Fruit fly (Drosophila melanogaster) whole organism, adult: ENCODE measurements around the gene CG18171.

ENCODE experiments used
- CG11617 ChIP-seq: fragments of 200-800 bp; sonication (Bioruptor generic); optimal IDR thresholded peaks from 2 replicates; lab custom pipeline; 2017; ENCODE audit warnings: mild to moderate bottlenecking, missing biosample characterization, missing genetic modification reagents, missing genetic modification characterization
- CG12768 ChIP-seq: fragments of 200-800 bp; sonication (Bioruptor generic); optimal IDR thresholded peaks from 2 replicates; lab custom pipeline; 2017; ENCODE audit warnings: missing biosample characterization, missing genetic modification characterization, mild to moderate bottlenecking, moderate library complexity, missing genetic modification reagents
- CG14711 ChIP-seq: fragments of 200-800 bp; sonication (Bioruptor generic); optimal IDR thresholded peaks from 2 replicates; lab custom pipeline; 2018; ENCODE audit warnings: missing biosample characterization, mild to moderate bottlenecking, missing genetic modification characterization, moderate library complexity
- CG1620 ChIP-seq: fragments of 200-800 bp; sonication (Bioruptor generic); optimal IDR thresholded peaks from 2 replicates; lab custom pipeline; 2016; ENCODE audit warnings: missing biosample characterization, missing genetic modification characterization
- CG33017 ChIP-seq: fragments of 200-800 bp; sonication (Bioruptor generic); optimal IDR thresholded peaks from 2 replicates; lab custom pipeline; 2018; ENCODE audit warnings: missing biosample characterization, mild to moderate bottlenecking, missing genetic modification characterization, moderate library complexity
- CG5204 ChIP-seq: fragments of 200-800 bp; sonication (Bioruptor generic); optimal IDR thresholded peaks from 2 replicates; lab custom pipeline; 2016; ENCODE audit warnings: missing biosample characterization, missing genetic modification characterization
- CG7045 ChIP-seq: fragments of 200-800 bp; sonication (Bioruptor generic); optimal IDR thresholded peaks from 2 replicates; lab custom pipeline; 2017; ENCODE audit warnings: missing biosample characterization, mild to moderate bottlenecking, missing genetic modification characterization
- CG7101 ChIP-seq: fragments of 200-800 bp; sonication (Bioruptor generic); optimal IDR thresholded peaks from 2 replicates; lab custom pipeline; 2018; ENCODE audit warnings: missing biosample characterization, mild to moderate bottlenecking, missing genetic modification characterization, moderate library complexity
- Clk ChIP-seq: fragments of 200-800 bp; sonication (Bioruptor generic); optimal IDR thresholded peaks from 2 replicates; lab custom pipeline; 2017; ENCODE audit warnings: missing biosample characterization, missing genetic modification characterization
- Crg-1 ChIP-seq: fragments of 200-800 bp; sonication (Bioruptor generic); optimal IDR thresholded peaks from 2 replicates; lab custom pipeline; 2016; ENCODE audit warnings: missing biosample characterization, missing genetic modification characterization
- Hr96 ChIP-seq: fragments of 200-800 bp; sonication (Bioruptor generic); optimal IDR thresholded peaks from 2 replicates; lab custom pipeline; 2016; ENCODE audit warnings: missing biosample characterization, missing genetic modification characterization
- Mnt ChIP-seq: fragments of 200-800 bp; sonication (Bioruptor generic); optimal IDR thresholded peaks from 2 replicates; lab custom pipeline; 2016; ENCODE audit warnings: missing biosample characterization, mild to moderate bottlenecking, missing genetic modification characterization
- bab1 ChIP-seq: fragments of 200-800 bp; sonication (Bioruptor generic); optimal IDR thresholded peaks from 3 replicates; lab custom pipeline; 2019; ENCODE audit warnings: missing biosample characterization, mild to moderate bottlenecking, missing genetic modification characterization, moderate library complexity
- cic ChIP-seq: fragments of 200-800 bp; sonication (Bioruptor generic); optimal IDR thresholded peaks from 2 replicates; lab custom pipeline; 2017; ENCODE audit warnings: missing biosample characterization, mild to moderate bottlenecking, missing genetic modification characterization, moderate library complexity
- cnc ChIP-seq, 2 experiments: fragments of >200 bp; optimal IDR thresholded peaks; 2 replicates each; lab custom pipeline; 2017
- kay ChIP-seq: fragments of 200-800 bp; sonication (Bioruptor generic); peaks from one replicate; lab custom pipeline; 2016; ENCODE audit warnings: missing biosample characterization, missing genetic modification characterization, borderline replicate concordance
- ovo ChIP-seq: fragments of 200-800 bp; sonication (Bioruptor generic); optimal IDR thresholded peaks from 2 replicates; lab custom pipeline; 2016; ENCODE audit warnings: missing biosample characterization, missing genetic modification characterization
- pad ChIP-seq: fragments of 200-800 bp; sonication (Bioruptor generic); optimal IDR thresholded peaks from 3 replicates; lab custom pipeline; 2017; ENCODE audit warnings: missing biosample characterization, missing genetic modification characterization, mild to moderate bottlenecking, moderate library complexity, missing genetic modification reagents
- tj ChIP-seq: fragments of 200-800 bp; sonication (Bioruptor generic); optimal IDR thresholded peaks from 3 replicates; lab custom pipeline; 2017; ENCODE audit warnings: missing biosample characterization, mild to moderate bottlenecking, missing genetic modification characterization, moderate library complexity
- toe ChIP-seq: fragments of 200-800 bp; sonication (Bioruptor generic); optimal IDR thresholded peaks from 2 replicates; lab custom pipeline; 2016; ENCODE audit warnings: missing biosample characterization, missing genetic modification characterization

Gene CG18171

dm6 chr3L:1730160-1730595 is 7.2 kb upstream of the CG18171 start:
- TF ChIP-seq CG7101 (tag; lab: Kevin White, UChicago) (no peak), ovo (GFP tag; lab: Kevin White, UChicago) (peak; percentile 39), cic (GFP tag; lab: Kevin White, UChicago) (no peak), kay (no peak), pad (no peak), CG7045 (GFP tag; lab: Kevin White, UChicago) (no peak), toe (GFP tag; lab: Kevin White, UChicago) (no peak), CG12768 (GFP tag; lab: Kevin White, UChicago) (peak; percentile 15), CG33017 (tag; lab: Kevin White, UChicago) (no peak), CG11617 (GFP tag; lab: Kevin White, UChicago) (no peak), CG5204 (GFP tag; lab: Kevin White, UChicago) (no peak), Clk (no peak)

- TF ChIP-seq Mnt (GFP tag; lab: Kevin White, UChicago) = no peak
- TF ChIP-seq Clk = no peak
- TF ChIP-seq toe (GFP tag; lab: Kevin White, UChicago) = no peak
- TF ChIP-seq kay = peak; percentile 85
- TF ChIP-seq bab1 (GFP tag; lab: Kevin White, UChicago) = peak; percentile 19
- peak; percentile 93 for TF ChIP-seq tj
- no peak for TF ChIP-seq pad
These were observed 6.6 kb upstream of the CG18171 start for dm6 chr3L:1729380-1730159.

- TF ChIP-seq cnc (optimal IDR thresholded peaks at IDR 0.05; lab: Kevin White, UChicago) (no peak), kay (peak; percentile 86)
These were observed 4.5 kb upstream of the CG18171 start for dm6 chr3L:1727431-1727830.

DNA sequence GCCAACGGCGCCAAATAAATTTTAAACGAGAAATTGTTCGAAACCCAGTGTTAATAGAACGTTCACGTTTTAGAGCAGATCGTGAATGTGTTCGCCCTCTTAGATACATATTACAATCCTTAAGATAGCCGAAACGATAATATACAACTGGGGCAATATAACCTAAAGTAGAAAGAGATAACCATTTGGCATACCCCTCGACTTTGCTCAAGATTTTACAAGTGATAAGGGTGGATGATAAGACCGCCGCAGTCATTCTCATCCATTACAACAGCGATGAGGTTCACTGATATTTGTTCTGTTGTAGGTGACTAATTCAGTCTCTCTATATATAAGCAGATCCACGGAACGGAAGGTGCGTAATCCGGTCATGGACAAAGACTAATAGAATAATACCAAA is 3.8 kb upstream of the CG18171 start:
- TF ChIP-seq ovo (GFP tag; lab: Kevin White, UChicago) = no peak
- peak; percentile 0 for TF ChIP-seq kay
- no peak for TF ChIP-seq pad
- TF ChIP-seq Hr96 = no peak
- no peak for TF ChIP-seq cnc (optimal IDR thresholded peaks at IDR 0.05; lab: Kevin White, UChicago)
- TF ChIP-seq bab1 (GFP tag; lab: Kevin White, UChicago) = no peak
- TF ChIP-seq CG7101 (tag; lab: Kevin White, UChicago) = no peak
- no peak for TF ChIP-seq Crg-1 (GFP tag; lab: Kevin White, UChicago)
- TF ChIP-seq CG5204 (GFP tag; lab: Kevin White, UChicago) = no peak
- TF ChIP-seq cic (GFP tag; lab: Kevin White, UChicago) = peak; percentile 48
- TF ChIP-seq CG14711 (tag; lab: Kevin White, UChicago) = no peak
- TF ChIP-seq Mnt (GFP tag; lab: Kevin White, UChicago) = peak; percentile 8
- TF ChIP-seq CG1620 = no peak
- TF ChIP-seq CG33017 (tag; lab: Kevin White, UChicago) = no peak
- no peak for TF ChIP-seq Clk
- TF ChIP-seq toe (GFP tag; lab: Kevin White, UChicago) = no peak
- TF ChIP-seq CG7045 (GFP tag; lab: Kevin White, UChicago) = no peak
- TF ChIP-seq tj = no peak

DNA sequence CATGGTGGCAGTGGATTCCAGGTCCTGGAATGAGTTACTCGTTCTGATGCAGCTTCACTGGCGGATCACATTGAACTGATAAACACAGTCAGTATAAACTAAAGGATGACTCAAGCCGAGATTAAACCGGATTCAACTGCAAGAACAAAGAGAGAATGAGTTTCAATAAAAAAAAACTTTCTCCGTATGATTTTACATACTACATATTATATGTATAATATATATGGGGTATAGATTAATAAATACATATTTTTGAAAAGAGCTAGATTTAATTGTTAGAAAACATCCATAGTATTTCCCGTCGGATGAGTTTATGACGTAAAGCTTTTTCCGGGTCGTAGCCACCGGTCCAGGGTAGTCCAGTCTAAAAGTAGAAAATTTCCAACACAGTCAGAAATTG is 1.1 kb upstream of the CG18171 start, which contains the start of gene CG12035:
TSS of gene CG12035 (plus strand) at position 301 of the 400 bp plus-strand sequence.
- TF ChIP-seq toe (GFP tag; lab: Kevin White, UChicago) (no peak), Hr96 (no peak), CG14711 (tag; lab: Kevin White, UChicago) (no peak), cic (GFP tag; lab: Kevin White, UChicago) (no peak)

- TF ChIP-seq cnc (optimal IDR thresholded peaks at IDR 0.05; lab: Kevin White, UChicago) (no peak), bab1 (GFP tag; lab: Kevin White, UChicago) (no peak), CG5204 (GFP tag; lab: Kevin White, UChicago) (no peak), Hr96 (no peak), CG7045 (GFP tag; lab: Kevin White, UChicago) (no peak), CG33017 (tag; lab: Kevin White, UChicago) (no peak), toe (GFP tag; lab: Kevin White, UChicago) (no peak), tj (no peak), CG12768 (GFP tag; lab: Kevin White, UChicago) (no peak), CG14711 (tag; lab: Kevin White, UChicago) (no peak)
These were observed 11.7 kb downstream of the CG18171 start for dm6 chr3L:1711218-1711617.

DNA sequence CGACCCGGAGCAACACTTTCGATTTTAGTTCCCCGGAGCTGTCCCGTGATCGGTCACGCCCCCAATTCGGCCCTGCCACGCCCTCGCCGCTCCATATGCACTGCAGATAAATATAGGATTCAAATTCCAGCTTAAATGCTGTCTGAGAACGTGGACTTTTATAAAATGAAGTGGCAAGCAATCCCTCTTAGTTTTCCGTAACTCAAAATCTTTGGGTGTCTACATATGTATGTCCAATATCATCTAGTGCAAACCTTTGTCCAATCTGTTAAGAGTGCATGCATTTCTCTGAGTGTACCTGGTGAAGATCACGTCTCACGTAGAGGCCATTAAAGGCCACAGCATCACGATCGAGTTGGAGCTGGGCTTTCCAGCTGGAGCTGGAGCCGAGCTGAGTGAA is 12.4 kb downstream of the CG18171 start:
- TF ChIP-seq CG11617 (GFP tag; lab: Kevin White, UChicago) = no peak
- TF ChIP-seq Clk = no peak
- TF ChIP-seq pad = no peak
- no peak for TF ChIP-seq toe (GFP tag; lab: Kevin White, UChicago)
- no peak for TF ChIP-seq CG1620
- no peak for TF ChIP-seq Crg-1 (GFP tag; lab: Kevin White, UChicago)
- TF ChIP-seq Hr96 = no peak
- TF ChIP-seq bab1 (GFP tag; lab: Kevin White, UChicago) = no peak
